Fruit fly (Drosophila melanogaster) whole organism, adult: ENCODE results near the gene Tcs4.

Experiments
- CG11617 ChIP-seq: fragments of 200-800 bp; sonication (Bioruptor generic); optimal IDR thresholded peaks from 2 replicates; lab custom pipeline; 2017; ENCODE audit warnings: mild to moderate bottlenecking, missing biosample characterization, missing genetic modification reagents, missing genetic modification characterization
- CG12768 ChIP-seq: fragments of 200-800 bp; sonication (Bioruptor generic); optimal IDR thresholded peaks from 2 replicates; lab custom pipeline; 2017; ENCODE audit warnings: missing biosample characterization, missing genetic modification characterization, mild to moderate bottlenecking, moderate library complexity, missing genetic modification reagents
- CG14711 ChIP-seq: fragments of 200-800 bp; sonication (Bioruptor generic); optimal IDR thresholded peaks from 2 replicates; lab custom pipeline; 2018; ENCODE audit warnings: missing biosample characterization, mild to moderate bottlenecking, missing genetic modification characterization, moderate library complexity
- CG1620 ChIP-seq: fragments of 200-800 bp; sonication (Bioruptor generic); optimal IDR thresholded peaks from 2 replicates; lab custom pipeline; 2016; ENCODE audit warnings: missing biosample characterization, missing genetic modification characterization
- CG33017 ChIP-seq: fragments of 200-800 bp; sonication (Bioruptor generic); optimal IDR thresholded peaks from 2 replicates; lab custom pipeline; 2018; ENCODE audit warnings: missing biosample characterization, mild to moderate bottlenecking, missing genetic modification characterization, moderate library complexity
- CG5204 ChIP-seq: fragments of 200-800 bp; sonication (Bioruptor generic); optimal IDR thresholded peaks from 2 replicates; lab custom pipeline; 2016; ENCODE audit warnings: missing biosample characterization, missing genetic modification characterization
- CG7045 ChIP-seq: fragments of 200-800 bp; sonication (Bioruptor generic); optimal IDR thresholded peaks from 2 replicates; lab custom pipeline; 2017; ENCODE audit warnings: missing biosample characterization, mild to moderate bottlenecking, missing genetic modification characterization
- CG7101 ChIP-seq: fragments of 200-800 bp; sonication (Bioruptor generic); optimal IDR thresholded peaks from 2 replicates; lab custom pipeline; 2018; ENCODE audit warnings: missing biosample characterization, mild to moderate bottlenecking, missing genetic modification characterization, moderate library complexity
- Clk ChIP-seq: fragments of 200-800 bp; sonication (Bioruptor generic); optimal IDR thresholded peaks from 2 replicates; lab custom pipeline; 2017; ENCODE audit warnings: missing biosample characterization, missing genetic modification characterization
- Crg-1 ChIP-seq: fragments of 200-800 bp; sonication (Bioruptor generic); optimal IDR thresholded peaks from 2 replicates; lab custom pipeline; 2016; ENCODE audit warnings: missing biosample characterization, missing genetic modification characterization
- Hr96 ChIP-seq: fragments of 200-800 bp; sonication (Bioruptor generic); optimal IDR thresholded peaks from 2 replicates; lab custom pipeline; 2016; ENCODE audit warnings: missing biosample characterization, missing genetic modification characterization
- Mnt ChIP-seq: fragments of 200-800 bp; sonication (Bioruptor generic); optimal IDR thresholded peaks from 2 replicates; lab custom pipeline; 2016; ENCODE audit warnings: missing biosample characterization, mild to moderate bottlenecking, missing genetic modification characterization
- bab1 ChIP-seq: fragments of 200-800 bp; sonication (Bioruptor generic); optimal IDR thresholded peaks from 3 replicates; lab custom pipeline; 2019; ENCODE audit warnings: missing biosample characterization, mild to moderate bottlenecking, missing genetic modification characterization, moderate library complexity
- cic ChIP-seq: fragments of 200-800 bp; sonication (Bioruptor generic); optimal IDR thresholded peaks from 2 replicates; lab custom pipeline; 2017; ENCODE audit warnings: missing biosample characterization, mild to moderate bottlenecking, missing genetic modification characterization, moderate library complexity
- cnc ChIP-seq, 2 experiments: fragments of >200 bp; optimal IDR thresholded peaks; 2 replicates each; lab custom pipeline; 2017
- kay ChIP-seq: fragments of 200-800 bp; sonication (Bioruptor generic); peaks from one replicate; lab custom pipeline; 2016; ENCODE audit warnings: missing biosample characterization, missing genetic modification characterization, borderline replicate concordance
- ovo ChIP-seq: fragments of 200-800 bp; sonication (Bioruptor generic); optimal IDR thresholded peaks from 2 replicates; lab custom pipeline; 2016; ENCODE audit warnings: missing biosample characterization, missing genetic modification characterization
- pad ChIP-seq: fragments of 200-800 bp; sonication (Bioruptor generic); optimal IDR thresholded peaks from 3 replicates; lab custom pipeline; 2017; ENCODE audit warnings: missing biosample characterization, missing genetic modification characterization, mild to moderate bottlenecking, moderate library complexity, missing genetic modification reagents
- tj ChIP-seq: fragments of 200-800 bp; sonication (Bioruptor generic); optimal IDR thresholded peaks from 3 replicates; lab custom pipeline; 2017; ENCODE audit warnings: missing biosample characterization, mild to moderate bottlenecking, missing genetic modification characterization, moderate library complexity
- toe ChIP-seq: fragments of 200-800 bp; sonication (Bioruptor generic); optimal IDR thresholded peaks from 2 replicates; lab custom pipeline; 2016; ENCODE audit warnings: missing biosample characterization, missing genetic modification characterization

Tcs4 gene

dm6 chrX:19663859-19664728 is 37.5 kb downstream of the Tcs4 start, which contains the start of the genes CG14223 and Ssu72:
Gene CG14223 (minus strand): TSS chrX:19663971.
Gene Ssu72 (plus strand): TSS chrX:19664561.
- TF ChIP-seq tj (GFP tag; lab: Kevin White, UChicago) (no peak), Mnt (GFP tag; lab: Kevin White, UChicago) (peak; percentile 47), Crg-1 (GFP tag; lab: Kevin White, UChicago) (peak; percentile 4), Hr96 (peak; percentile 23), CG1620 (GFP tag; lab: Kevin White, UChicago) (peak; percentile 69), CG7101 (peak; percentile 22), CG5204 (GFP tag; lab: Kevin White, UChicago) (peak; percentile 42), CG11617 (GFP tag; lab: Kevin White, UChicago) (no peak)

DNA sequence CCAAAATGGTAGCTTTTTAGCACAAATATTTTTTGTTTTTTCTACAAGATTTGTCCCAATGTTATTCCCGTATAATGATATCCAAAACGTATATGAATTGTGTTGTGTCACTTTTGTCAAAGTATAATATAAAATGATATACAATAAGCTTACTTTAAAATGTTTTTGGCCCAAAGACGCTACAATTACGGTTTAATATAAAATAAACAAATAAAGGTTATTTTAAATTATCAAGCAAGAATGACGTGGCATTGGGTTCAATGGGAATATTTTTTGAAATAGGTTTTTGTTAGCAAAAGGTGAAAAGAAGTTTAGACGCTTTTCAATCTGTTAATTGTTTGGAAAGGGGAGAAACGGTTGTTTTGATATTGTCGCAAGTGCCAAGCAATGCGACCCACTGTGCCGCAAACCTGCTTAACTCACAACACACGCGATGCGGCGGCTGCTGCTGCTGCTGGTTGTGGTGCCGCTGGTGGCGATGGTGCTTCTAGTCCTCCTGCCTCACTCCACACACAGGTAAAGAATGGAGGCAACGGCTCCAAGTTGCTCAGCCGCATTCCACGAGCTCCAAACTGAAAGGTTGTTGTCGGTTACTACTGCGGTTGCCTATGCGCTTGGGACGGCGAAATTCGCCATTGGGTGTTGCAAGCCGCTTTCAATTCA is 38.2 kb downstream of the Tcs4 start:
- TF ChIP-seq CG11617 (GFP tag; lab: Kevin White, UChicago) (peak; percentile 60), CG1620 (GFP tag; lab: Kevin White, UChicago) (no peak), CG12768 (GFP tag; lab: Kevin White, UChicago) (no peak), CG5204 (GFP tag; lab: Kevin White, UChicago) (peak; percentile 50), CG33017 (no peak), bab1 (no peak), kay (no peak), Clk (GFP tag; lab: Kevin White, UChicago) (no peak), Mnt (GFP tag; lab: Kevin White, UChicago) (no peak), toe (GFP tag; lab: Kevin White, UChicago) (no peak), tj (GFP tag; lab: Kevin White, UChicago) (peak; percentile 17), cic (GFP tag; lab: Kevin White, UChicago) (no peak), CG7101 (peak; percentile 47), Hr96 (no peak), CG7045 (GFP tag; lab: Kevin White, UChicago) (peak; percentile 17), pad (GFP tag; lab: Kevin White, UChicago) (peak; percentile 8), Crg-1 (GFP tag; lab: Kevin White, UChicago) (no peak), ovo (peak; percentile 19), cnc (optimal IDR thresholded peaks at IDR 0.05; lab: Kevin White, UChicago) (no peak), CG14711 (tag; lab: Kevin White, UChicago) (no peak)

- peak; percentile 40 for TF ChIP-seq bab1
- peak; percentile 1 for TF ChIP-seq CG12768 (GFP tag; lab: Kevin White, UChicago)
- peak; percentile 29 for TF ChIP-seq CG1620 (GFP tag; lab: Kevin White, UChicago)
- TF ChIP-seq CG7101: no peak
Observed at dm6 chrX:19662583-19663195, 38.9 kb downstream of the Tcs4 start.

DNA sequence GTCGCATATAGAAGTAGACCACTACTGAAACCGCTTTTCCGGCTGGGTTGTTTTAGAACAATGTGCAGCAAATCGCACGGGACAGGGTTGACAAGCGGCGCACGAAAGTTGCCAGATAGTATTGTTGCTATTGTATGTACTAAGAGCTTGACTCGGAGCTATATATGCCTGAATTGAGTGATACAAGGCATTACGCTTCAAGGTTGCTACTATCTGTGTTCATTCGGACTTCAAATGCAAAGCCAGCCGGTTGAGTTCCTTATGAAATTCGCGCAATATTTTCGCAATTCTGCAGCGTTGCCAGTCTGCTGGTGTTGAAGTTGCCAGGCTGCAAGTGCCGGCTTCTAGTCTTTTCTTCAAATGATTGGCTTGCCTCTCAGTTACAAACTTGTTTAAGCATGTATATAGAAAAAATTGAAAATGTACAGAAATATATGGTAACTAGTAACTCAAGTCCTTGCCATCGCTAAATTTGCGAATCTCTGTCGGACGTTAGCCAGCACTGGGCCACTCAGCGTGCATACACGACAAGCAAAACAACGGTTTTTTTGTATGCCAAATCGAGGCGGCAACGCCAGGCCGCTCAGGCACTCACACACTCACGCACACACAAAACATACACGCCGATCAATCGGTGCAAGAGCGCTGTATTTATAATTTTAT is 49.7 kb downstream of the Tcs4 start, which contains the start of the genes Ranbp21 and Elys:
Gene Ranbp21, minus strand, starts transcription at position 513 of the 663 bp plus-strand sequence.
Gene Elys, plus strand, starts transcription at position 549 of the 663 bp plus-strand sequence.
- peak; percentile 66 for TF ChIP-seq Mnt (GFP tag; lab: Kevin White, UChicago)
- TF ChIP-seq ovo: peak; percentile 87
- TF ChIP-seq Crg-1 (GFP tag; lab: Kevin White, UChicago): peak; percentile 56
- peak; percentile 3 for TF ChIP-seq Clk (GFP tag; lab: Kevin White, UChicago)
- no peak for TF ChIP-seq cic (GFP tag; lab: Kevin White, UChicago)
- TF ChIP-seq CG12768 (GFP tag; lab: Kevin White, UChicago): peak; percentile 21
- TF ChIP-seq kay: no peak
- TF ChIP-seq tj (GFP tag; lab: Kevin White, UChicago): peak; percentile 53
- TF ChIP-seq CG33017: no peak
- TF ChIP-seq bab1: no peak
- TF ChIP-seq pad (GFP tag; lab: Kevin White, UChicago): peak; percentile 71
- TF ChIP-seq CG1620 (GFP tag; lab: Kevin White, UChicago): peak; percentile 81
- peak; percentile 93 for TF ChIP-seq CG14711 (tag; lab: Kevin White, UChicago)
- peak; percentile 58 for TF ChIP-seq CG7101
- TF ChIP-seq Hr96: no peak
- TF ChIP-seq CG11617 (GFP tag; lab: Kevin White, UChicago): peak; percentile 55
